Fruit fly (Drosophila melanogaster) whole organism, embryonic: ENCODE data around the gene lectin-24Db.

Experiments used
- B-H2 ChIP-seq: fragments of 200-800 bp; sonication (Bioruptor generic); optimal IDR thresholded peaks from 2 replicates; lab custom pipeline; 2018; ENCODE audit warnings: missing biosample characterization, mild to moderate bottlenecking, missing genetic modification characterization
- CG10147 ChIP-seq: fragments of 200-800 bp; sonication (Bioruptor generic); optimal IDR thresholded peaks from 2 replicates; lab custom pipeline; 2019; ENCODE audit warnings: missing biosample characterization, mild to moderate bottlenecking, missing genetic modification characterization, moderate library complexity
- CG10274 ChIP-seq: fragments of 200-800 bp; sonication (Bioruptor generic); optimal IDR thresholded peaks from 3 replicates; lab custom pipeline; 2017; ENCODE audit warnings: missing biosample characterization, mild to moderate bottlenecking, missing genetic modification characterization
- CG11723 ChIP-seq: fragments of 200-800 bp; sonication (Bioruptor generic); optimal IDR thresholded peaks from 2 replicates; lab custom pipeline; 2017; ENCODE audit warnings: missing biosample characterization, mild to moderate bottlenecking, missing genetic modification characterization
- CG1233 ChIP-seq: fragments of 200-800 bp; sonication (Bioruptor generic); optimal IDR thresholded peaks from 4 replicates; lab custom pipeline; 2018; ENCODE audit warnings: missing biosample characterization, mild to moderate bottlenecking, missing genetic modification characterization
- CG12391 ChIP-seq: fragments of 200-800 bp; sonication (Bioruptor generic); optimal IDR thresholded peaks from 3 replicates; lab custom pipeline; 2018; ENCODE audit warnings: missing biosample characterization, mild to moderate bottlenecking, missing genetic modification characterization, moderate library complexity
- CG15479 ChIP-seq: fragments of 200-800 bp; sonication (Bioruptor generic); optimal IDR thresholded peaks from 3 replicates; lab custom pipeline; 2019; ENCODE audit warnings: missing biosample characterization, mild to moderate bottlenecking, missing genetic modification characterization, moderate library complexity
- CG16863 ChIP-seq: fragments of 200-800 bp; sonication (Bioruptor generic); optimal IDR thresholded peaks from 3 replicates; lab custom pipeline; 2016; ENCODE audit warnings: missing biosample characterization, missing genetic modification characterization
- CG17361 ChIP-seq: fragments of 200-800 bp; sonication (Bioruptor generic); IDR thresholded peaks from 3 replicates; pipeline ENCODE4 v1.3.6; 2022; ENCODE audit warnings: missing biosample characterization, missing genetic modification characterization
- CG17612 ChIP-seq: fragments of 200-800 bp; sonication (Bioruptor generic); IDR thresholded peaks from 2 replicates; pipeline ENCODE4 v1.3.6; 2022; ENCODE audit warnings: missing biosample characterization, missing genetic modification characterization
- CG17829 ChIP-seq: fragments of 200-800 bp; optimal IDR thresholded peaks from 2 replicates; lab custom pipeline; 2019; ENCODE audit warnings: missing biosample characterization, mild to moderate bottlenecking, missing genetic modification characterization, moderate library complexity
- CG2129 ChIP-seq: fragments of 200-800 bp; sonication (Bioruptor generic); IDR thresholded peaks from 2 replicates; pipeline ENCODE4 v1.3.6; 2022; ENCODE audit warnings: missing biosample characterization, missing genetic modification characterization; ENCODE audit not compliant: partially characterized antibody
- CG2875 ChIP-seq: fragments of 200-800 bp; sonication (Bioruptor generic); optimal IDR thresholded peaks from 2 replicates; lab custom pipeline; 2017; ENCODE audit warnings: missing biosample characterization, mild to moderate bottlenecking, missing genetic modification characterization, missing genetic modification reagents
- CG34422 ChIP-seq: fragments of 200-800 bp; sonication (Bioruptor generic); IDR thresholded peaks from 3 replicates; pipeline ENCODE4 v1.3.6; 2022; ENCODE audit warnings: missing biosample characterization, missing genetic modification characterization
- CG3726 ChIP-seq: fragments of 200-800 bp; sonication (Bioruptor generic); IDR thresholded peaks from 3 replicates; pipeline ENCODE4, ENCODE4 v1.3.6; 2022; ENCODE audit warnings: missing biosample characterization, missing genetic modification characterization
- CG42726 ChIP-seq: fragments of 200-800 bp; sonication (Bioruptor generic); IDR thresholded peaks from 2 replicates; pipeline ENCODE4 v1.3.6; 2022; ENCODE audit warnings: missing biosample characterization, missing genetic modification characterization; ENCODE audit not compliant: partially characterized antibody
- CG4854 ChIP-seq: fragments of 200-800 bp; sonication (Bioruptor generic); optimal IDR thresholded peaks from 2 replicates; lab custom pipeline; 2016; ENCODE audit warnings: missing biosample characterization, missing genetic modification characterization, inconsistent platforms
- CG7271 ChIP-seq: fragments of 200-800 bp; sonication (Bioruptor generic); optimal IDR thresholded peaks from 2 replicates; lab custom pipeline; 2018; ENCODE audit warnings: missing biosample characterization, mild to moderate bottlenecking, missing genetic modification characterization, moderate library complexity
- CG7357 ChIP-seq: fragments of 200-800 bp; sonication (Bioruptor generic); IDR thresholded peaks from 3 replicates; pipeline ENCODE4 v1.3.6; 2022; ENCODE audit warnings: missing biosample characterization, missing genetic modification characterization
- CG8089 ChIP-seq: fragments of 200-800 bp; sonication (Bioruptor generic); optimal IDR thresholded peaks from 3 replicates; lab custom pipeline; 2016; ENCODE audit warnings: missing biosample characterization, missing genetic modification characterization
- CG8388 ChIP-seq: fragments of 200-800 bp; sonication (Bioruptor generic); optimal IDR thresholded peaks from 2 replicates; lab custom pipeline; 2019; ENCODE audit warnings: missing biosample characterization, mild to moderate bottlenecking, missing genetic modification characterization, moderate library complexity
- CG9437 ChIP-seq: fragments of 200-800 bp; sonication (Bioruptor generic); optimal IDR thresholded peaks from 2 replicates; lab custom pipeline; 2018; ENCODE audit warnings: missing biosample characterization, mild to moderate bottlenecking, missing genetic modification characterization
- CG9797 ChIP-seq: fragments of 200-800 bp; sonication (Bioruptor generic); optimal IDR thresholded peaks from 3 replicates; lab custom pipeline; 2018; ENCODE audit warnings: missing biosample characterization, mild to moderate bottlenecking, missing genetic modification characterization
- CG9932 ChIP-seq: fragments of 200-800 bp; sonication (Bioruptor generic); IDR thresholded peaks from 2 replicates; pipeline ENCODE4 v1.3.6; 2022; ENCODE audit warnings: missing biosample characterization, missing genetic modification characterization
- CTCF ChIP-seq: fragments of 200-800 bp; sonication (Bioruptor generic); optimal IDR thresholded peaks from 2 replicates; lab custom pipeline; 2017; ENCODE audit warnings: missing biosample characterization, mild to moderate bottlenecking, missing genetic modification characterization, moderate library complexity
- Chrac-16 ChIP-seq: fragments of 200-800 bp; sonication (Bioruptor generic); optimal IDR thresholded peaks from 3 replicates; lab custom pipeline; 2016; ENCODE audit warnings: missing biosample characterization, missing genetic modification characterization
- Drgx ChIP-seq: fragments of 200-800 bp; sonication (Bioruptor generic); IDR thresholded peaks from 2 replicates; pipeline ENCODE4 v1.3.6; 2022; ENCODE audit warnings: missing biosample characterization, missing genetic modification characterization
- E2f1 ChIP-seq: fragments of 200-800 bp; sonication (Bioruptor generic); IDR thresholded peaks from 2 replicates; pipeline ENCODE4 v1.3.6; 2022; ENCODE audit warnings: missing biosample characterization, missing genetic modification characterization
- Kr ChIP-seq: fragments of 200-800 bp; sonication (Bioruptor generic); optimal IDR thresholded peaks from 2 replicates; lab custom pipeline; 2017; ENCODE audit warnings: missing biosample characterization, mild to moderate bottlenecking, missing genetic modification characterization
- Med ChIP-seq: fragments of 200-800 bp; sonication (Bioruptor generic); peaks from one replicate; lab custom pipeline; 2016; ENCODE audit warnings: missing biosample characterization, missing genetic modification characterization, mild to moderate bottlenecking, inconsistent platforms, moderate library complexity
- Mes4 ChIP-seq: fragments of 200-800 bp; sonication (Bioruptor generic); optimal IDR thresholded peaks from 2 replicates; lab custom pipeline; 2016; ENCODE audit warnings: missing biosample characterization, missing genetic modification characterization
- NFAT ChIP-seq: fragments of 200-800 bp; sonication (Bioruptor generic); IDR thresholded peaks from 2 replicates; pipeline ENCODE4 v1.3.6; 2022; ENCODE audit warnings: missing biosample characterization, missing genetic modification characterization
- Nf-YA ChIP-seq: fragments of 200-800 bp; sonication (Bioruptor generic); IDR thresholded peaks from 2 replicates; pipeline ENCODE4 v1.3.6; 2022; ENCODE audit warnings: missing biosample characterization, missing genetic modification characterization
- Ptx1 ChIP-seq: fragments of 200-800 bp; sonication (Bioruptor generic); IDR thresholded peaks from 2 replicates; pipeline ENCODE4 v1.3.6; 2022; ENCODE audit warnings: missing biosample characterization, missing genetic modification characterization
- Sox100B ChIP-seq: fragments of 200-800 bp; sonication (Bioruptor generic); optimal IDR thresholded peaks from 3 replicates; lab custom pipeline; 2018; ENCODE audit warnings: missing biosample characterization, mild to moderate bottlenecking, missing genetic modification characterization
- Sox102F ChIP-seq: fragments of 200-800 bp; sonication (Bioruptor generic); optimal IDR thresholded peaks from 2 replicates; lab custom pipeline; 2018; ENCODE audit warnings: missing biosample characterization, mild to moderate bottlenecking, missing genetic modification characterization, moderate library complexity
- Sry-β ChIP-seq: fragments of 200-800 bp; sonication (Bioruptor generic); optimal IDR thresholded peaks from 2 replicates; lab custom pipeline; 2018; ENCODE audit warnings: missing biosample characterization, mild to moderate bottlenecking, missing genetic modification characterization, moderate library complexity
- TFAM ChIP-seq: fragments of 200-800 bp; sonication (Bioruptor generic); optimal IDR thresholded peaks from 2 replicates; lab custom pipeline; 2017; ENCODE audit warnings: missing biosample characterization, missing genetic modification characterization, inconsistent platforms
- ab ChIP-seq: fragments of 200-800 bp; sonication (Bioruptor generic); optimal IDR thresholded peaks from 2 replicates; lab custom pipeline; 2016; ENCODE audit warnings: missing biosample characterization, missing genetic modification characterization
- ac ChIP-seq: fragments of 200-800 bp; sonication (Bioruptor generic); optimal IDR thresholded peaks from 3 replicates; lab custom pipeline; 2017; ENCODE audit warnings: missing biosample characterization, mild to moderate bottlenecking, missing genetic modification characterization
- ap ChIP-seq: fragments of 200-800 bp; sonication (Bioruptor generic); IDR thresholded peaks from 2 replicates; pipeline ENCODE4 v1.3.6; 2022; ENCODE audit warnings: missing biosample characterization, missing genetic modification characterization
- bcd ChIP-seq: fragments of 200-800 bp; sonication (Bioruptor generic); optimal IDR thresholded peaks from 2 replicates; lab custom pipeline; 2017; ENCODE audit warnings: missing biosample characterization, mild to moderate bottlenecking, missing genetic modification characterization
- chn ChIP-seq: fragments of 200-800 bp; sonication (Bioruptor generic); optimal IDR thresholded peaks from 2 replicates; lab custom pipeline; 2016; ENCODE audit warnings: missing biosample characterization, missing genetic modification characterization
- dimm ChIP-seq: fragments of 200-800 bp; sonication (Bioruptor generic); IDR thresholded peaks from 2 replicates; pipeline ENCODE4 v1.3.6; 2022; ENCODE audit warnings: missing biosample characterization, missing genetic modification characterization
- exex ChIP-seq: fragments of 200-800 bp; sonication (Bioruptor generic); optimal IDR thresholded peaks from 4 replicates; lab custom pipeline; 2018; ENCODE audit warnings: missing biosample characterization, mild to moderate bottlenecking, missing genetic modification characterization, moderate library complexity
- ken ChIP-seq: fragments of 200-800 bp; sonication (Bioruptor generic); IDR thresholded peaks from 3 replicates; pipeline ENCODE4 v1.3.6; 2022; ENCODE audit warnings: missing biosample characterization, missing genetic modification characterization
- pfk ChIP-seq: fragments of 200-800 bp; sonication (Bioruptor generic); optimal IDR thresholded peaks from 2 replicates; lab custom pipeline; 2018; ENCODE audit warnings: missing biosample characterization, mild to moderate bottlenecking, missing genetic modification characterization, moderate library complexity
- pzg ChIP-seq: fragments of 200-800 bp; sonication (Bioruptor generic); optimal IDR thresholded peaks from 3 replicates; lab custom pipeline; 2018; ENCODE audit warnings: missing biosample characterization, mild to moderate bottlenecking, missing genetic modification characterization, moderate library complexity
- sd ChIP-seq: fragments of 200-800 bp; sonication (Bioruptor generic); optimal IDR thresholded peaks from 3 replicates; lab custom pipeline; 2018; ENCODE audit warnings: missing biosample characterization, mild to moderate bottlenecking, missing genetic modification characterization, moderate library complexity
- sens-2 ChIP-seq: fragments of 200-800 bp; sonication (Bioruptor generic); IDR thresholded peaks from 2 replicates; pipeline ENCODE4 v1.3.6; 2022; ENCODE audit warnings: missing biosample characterization, missing genetic modification characterization
- stc ChIP-seq: fragments of 200-800 bp; sonication (Bioruptor generic); IDR thresholded peaks from 2 replicates; pipeline ENCODE4 v1.3.6; 2022; ENCODE audit warnings: missing biosample characterization, missing genetic modification characterization
- zf30C ChIP-seq: fragments of 200-800 bp; sonication (Bioruptor generic); optimal IDR thresholded peaks from 3 replicates; lab custom pipeline; 2018; ENCODE audit warnings: missing biosample characterization, mild to moderate bottlenecking, missing genetic modification characterization
- zfh1 ChIP-seq: fragments of 200-800 bp; sonication (Bioruptor generic); IDR thresholded peaks from 3 replicates; pipeline ENCODE4 v1.3.6; 2022; ENCODE audit warnings: missing biosample characterization, missing genetic modification characterization

Gene lectin-24Db

DNA sequence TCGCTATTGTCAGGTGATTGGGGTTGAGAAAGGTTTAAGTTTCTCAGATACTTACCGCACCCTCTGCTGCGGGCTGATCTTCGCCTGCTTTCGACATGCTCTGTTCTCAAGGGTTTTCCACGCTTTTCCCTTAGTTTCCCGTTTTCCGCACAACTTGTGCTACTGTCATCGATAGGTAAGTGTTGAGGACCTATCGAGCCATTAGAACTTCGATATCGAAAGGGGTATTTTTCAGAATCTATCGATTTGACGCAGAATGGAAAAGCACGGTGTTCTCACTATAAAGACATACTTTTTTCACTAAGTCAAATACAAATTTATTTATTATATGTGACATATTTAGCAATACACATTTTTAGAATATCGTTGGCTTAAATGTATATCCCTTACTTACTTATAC, 38.9 kb downstream of the lectin-24Db start, which contains the start of gene CG3702 (continued):
- TF ChIP-seq CG17361 (GFP tag; lab: Robert Waterston, UW) (no peak), CG8388 (GFP tag; lab: Kevin White, UChicago) (no peak), Drgx (GFP tag; lab: Robert Waterston, UW) (no peak), Ptx1 (GFP tag; lab: Robert Waterston, UW) (peak; percentile 35; the same call in 1 of the 2 replicates), CG34422 (GFP tag; lab: Robert Waterston, UW) (no peak), CG9797 (GFP tag; lab: Kevin White, UChicago) (no peak), Chrac-16 (no peak), stc (no peak), ab (GFP tag; lab: Kevin White, UChicago) (no peak), CG3726 (GFP tag; lab: Robert Waterston, UW) (no peak), CG10147 (GFP tag; lab: Kevin White, UChicago) (no peak), sens-2 (GFP tag; lab: Robert Waterston, UW) (no peak), CG17612 (GFP tag; lab: Robert Waterston, UW) (no peak), CG10274 (GFP tag; lab: Kevin White, UChicago) (no peak), Kr (peak; percentile 90), CG17829 (tag; lab: Kevin White, UChicago) (no peak), CG2129 (GFP tag; lab: Robert Waterston, UW) (no peak), CG1233 (GFP tag; lab: Kevin White, UChicago) (no peak), Nf-YA (GFP tag; lab: Robert Waterston, UW) (no peak), E2f1 (GFP tag; lab: Robert Waterston, UW) (no peak), zfh1 (GFP tag; lab: Robert Waterston, UW) (no peak), Mes4 (no peak), CG9437 (GFP tag; lab: Kevin White, UChicago) (no peak), ac (GFP tag; lab: Kevin White, UChicago) (no peak), Sox102F (GFP tag; lab: Kevin White, UChicago) (no peak), NFAT (GFP tag; lab: Robert Waterston, UW) (peak; percentile 3; the same call in 1 of the 2 replicates), CG11723 (GFP tag; lab: Kevin White, UChicago) (no peak), Med (GFP tag; lab: Kevin White, UChicago) (no peak), Sry-β (GFP tag; lab: Kevin White, UChicago) (no peak), CG8089 (GFP tag; lab: Kevin White, UChicago) (no peak), TFAM (GFP tag; lab: Kevin White, UChicago) (no peak), chn (GFP tag; lab: Kevin White, UChicago) (no peak), CTCF (no peak), sd (tag; lab: Kevin White, UChicago) (no peak), bcd (GFP tag; lab: Kevin White, UChicago) (no peak), CG4854 (GFP tag; lab: Kevin White, UChicago) (no peak), dimm (GFP tag; lab: Robert Waterston, UW) (no peak), ken (GFP tag; lab: Robert Waterston, UW) (no peak), CG9932 (GFP tag; lab: Robert Waterston, UW) (peak; percentile 37; the same call in 1 of the 2 replicates), CG7271 (tag; lab: Kevin White, UChicago) (no peak), CG2875 (GFP tag; lab: Kevin White, UChicago) (no peak), exex (tag; lab: Kevin White, UChicago) (no peak), CG12391 (peak; percentile 42), zf30C (GFP tag; lab: Kevin White, UChicago) (no peak), CG42726 (GFP tag; lab: Robert Waterston, UW) (peak; percentile 65; the same call in 1 of the 2 replicates), ap (GFP tag; lab: Robert Waterston, UW) (no peak), pzg (peak; percentile 36), B-H2 (GFP tag; lab: Kevin White, UChicago) (no peak), CG16863 (GFP tag; lab: Kevin White, UChicago) (no peak), pfk (GFP tag; lab: Kevin White, UChicago) (no peak), CG15479 (no peak), CG7357 (peak; percentile 95), Sox100B (GFP tag; lab: Kevin White, UChicago) (no peak)
